Worm (Caenorhabditis elegans): ENCODE measurements around the gene E02H9.3.

DNA sequence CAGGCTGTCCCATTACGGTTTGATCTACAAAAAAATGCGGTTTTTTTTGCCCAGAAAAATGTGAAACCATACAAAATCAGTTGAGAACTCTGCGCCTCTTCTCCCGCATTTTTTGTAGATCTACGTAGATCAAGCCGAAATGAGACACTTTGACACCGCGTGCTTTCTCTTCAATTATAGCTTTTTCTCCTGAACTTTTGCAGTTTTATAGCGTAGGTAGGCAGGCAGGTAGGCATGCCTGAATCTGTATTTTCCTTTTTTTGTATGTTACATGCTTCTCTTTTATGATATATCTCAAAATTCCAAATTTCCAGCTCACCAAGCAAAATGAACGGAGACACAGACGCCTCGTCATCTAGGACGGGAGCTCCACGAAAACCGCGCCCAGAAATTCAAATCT, 14.7 kb downstream of the E02H9.3 start, which contains the start of gene smg-6:
- TF ChIP-seq mls-2 (tag; optimal IDR thresholded peaks at IDR 0.05) (no peak), nhr-12 (tag; optimal IDR thresholded peaks at IDR 0.05) (no peak), unc-62 (GFP tag; optimal IDR thresholded peaks at IDR 0.05) (no peak), unc-39 (tag; optimal IDR thresholded peaks at IDR 0.05) (no peak), blmp-1 (tag; optimal IDR thresholded peaks at IDR 0.05) (no peak), snpc-4 (tag; optimal IDR thresholded peaks at IDR 0.05) (no peak), flh-1 (GFP tag; optimal IDR thresholded peaks at IDR 0.05) (no peak), mep-1 (tag; optimal IDR thresholded peaks at IDR 0.05) (no peak), unc-120 (tag; optimal IDR thresholded peaks at IDR 0.05; ENCODE audit: poor library complexity, severe bottlenecking) (no peak), ztf-11 (tag; optimal IDR thresholded peaks at IDR 0.05) (no peak), tbx-8 (GFP tag; optimal IDR thresholded peaks at IDR 0.05) (no peak), nhr-2 (tag; optimal IDR thresholded peaks at IDR 0.05) (no peak), elt-1 (tag; optimal IDR thresholded peaks at IDR 0.05; ENCODE audit: borderline replicate concordance, insufficient read depth) (no peak)
